Worm (Caenorhabditis elegans): ENCODE data around the gene dbn-1.

Gene dbn-1

ce11 chrIII:13748312-13748711, 13.6 kb downstream of the dbn-1 start, which contains the start of gene K08E3.2:
Gene K08E3.2, minus strand, starts transcription at chrIII:13748686.
- TF ChIP-seq egrh-3 (GFP tag; IDR thresholded peaks at IDR 0.05) (peak; percentile 26; the same call in 1 of the 2 replicates), zfh-2 (GFP tag; conservative IDR thresholded peaks at IDR 0.05) (peak; percentile 72), attf-6 (GFP tag; IDR thresholded peaks at IDR 0.05) (no peak), rpc-1 (optimal IDR thresholded peaks at IDR 0.05) (no peak), rpc-1 (tag; optimal IDR thresholded peaks at IDR 0.05) (no peak), hmg-20 (GFP tag; IDR thresholded peaks at IDR 0.05) (no peak)

ce11 chrIII:13743922-13744321, 17.9 kb downstream of the dbn-1 start, which contains the start of gene tyr-2:
Gene tyr-2, plus strand, starts transcription at chrIII:13744222.
- TF ChIP-seq madf-8 (GFP tag; conservative IDR thresholded peaks at IDR 0.05) (no peak), tbp1 (GFP tag; optimal IDR thresholded peaks at IDR 0.05) (no peak), ceh-58 (GFP tag; IDR thresholded peaks at IDR 0.05) (no peak), hlh-26 (GFP tag; conservative IDR thresholded peaks at IDR 0.05) (no peak), nhr-27 (tag; optimal IDR thresholded peaks at IDR 0.05) (no peak), lsy-27 (tag; optimal IDR thresholded peaks at IDR 0.05; ENCODE audit: borderline replicate concordance, insufficient read depth) (no peak), ets-4 (GFP tag; optimal IDR thresholded peaks at IDR 0.05) (no peak), ZK185.1 (tag; optimal IDR thresholded peaks at IDR 0.05; ENCODE audit: poor library complexity, severe bottlenecking) (no peak), snpc-4 (GFP tag; optimal IDR thresholded peaks at IDR 0.05) (no peak), snpc-4 (tag; optimal IDR thresholded peaks at IDR 0.05) (no peak), ama-1 (optimal IDR thresholded peaks at IDR 0.05) (no peak), ama-1 (GFP tag; optimal IDR thresholded peaks at IDR 0.05) (no peak), pbrm-1 (GFP tag; IDR thresholded peaks at IDR 0.05) (no peak), athp-1 (tag; optimal IDR thresholded peaks at IDR 0.05) (no peak), ztf-25 (GFP tag; IDR thresholded peaks at IDR 0.05) (no peak), C17E4.6 (GFP tag; IDR thresholded peaks at IDR 0.05) (no peak), nhr-120 (GFP tag; IDR thresholded peaks at IDR 0.05) (no peak), ceh-27 (GFP tag; optimal IDR thresholded peaks at IDR 0.05) (no peak), K12H6.12 (tag; optimal IDR thresholded peaks at IDR 0.05) (no peak), dox-1 (GFP tag; IDR thresholded peaks at IDR 0.05) (no peak)

ce11 chrIII:13742028-13742427, 19.8 kb downstream of the dbn-1 start:
- no peak for TF ChIP-seq bed-1 (GFP tag; IDR thresholded peaks at IDR 0.05)
- no peak for TF ChIP-seq T07F8.4 (tag; optimal IDR thresholded peaks at IDR 0.05)
- no peak for TF ChIP-seq die-1 (tag; optimal IDR thresholded peaks at IDR 0.05)
- no peak for TF ChIP-seq efl-1 (GFP tag; optimal IDR thresholded peaks at IDR 0.05)
- TF ChIP-seq snpc-4 (GFP tag; optimal IDR thresholded peaks at IDR 0.05) = no peak
- no peak for TF ChIP-seq snpc-4 (tag; optimal IDR thresholded peaks at IDR 0.05)
- no peak for TF ChIP-seq athp-1 (tag; optimal IDR thresholded peaks at IDR 0.05)

- TF ChIP-seq attf-6 (GFP tag; IDR thresholded peaks at IDR 0.05) (no peak), let-526 (GFP tag; IDR thresholded peaks at IDR 0.05) (no peak), ceh-100 (GFP tag; IDR thresholded peaks at IDR 0.05) (peak; percentile 16; the same call in 1 of the 2 replicates), ama-1 (optimal IDR thresholded peaks at IDR 0.05) (no peak), ama-1 (GFP tag; optimal IDR thresholded peaks at IDR 0.05) (no peak), F33H1.4 (GFP tag; IDR thresholded peaks at IDR 0.05) (no peak), gei-17 (GFP tag; optimal IDR thresholded peaks at IDR 0.05) (no peak), ztf-26 (tag; optimal IDR thresholded peaks at IDR 0.05) (no peak), madf-3 (GFP tag; IDR thresholded peaks at IDR 0.05) (0 out of 2 replicates have a peak, but pooled peaks have one; percentile 25), B0336.3 (GFP tag; IDR thresholded peaks at IDR 0.05) (no peak), B0019.2 (GFP tag; conservative IDR thresholded peaks at IDR 0.05) (no peak), chd-7 (tag; optimal IDR thresholded peaks at IDR 0.05) (no peak), F39B2.1 (GFP tag; IDR thresholded peaks at IDR 0.05) (no peak)
Measured at ce11 chrIII:13741410-13741809, 20.5 kb downstream of the dbn-1 start.

Data from whole organism, young adult.